Worm (Caenorhabditis elegans): ENCODE data around the gene nhr-105.

Gene nhr-105

DNA sequence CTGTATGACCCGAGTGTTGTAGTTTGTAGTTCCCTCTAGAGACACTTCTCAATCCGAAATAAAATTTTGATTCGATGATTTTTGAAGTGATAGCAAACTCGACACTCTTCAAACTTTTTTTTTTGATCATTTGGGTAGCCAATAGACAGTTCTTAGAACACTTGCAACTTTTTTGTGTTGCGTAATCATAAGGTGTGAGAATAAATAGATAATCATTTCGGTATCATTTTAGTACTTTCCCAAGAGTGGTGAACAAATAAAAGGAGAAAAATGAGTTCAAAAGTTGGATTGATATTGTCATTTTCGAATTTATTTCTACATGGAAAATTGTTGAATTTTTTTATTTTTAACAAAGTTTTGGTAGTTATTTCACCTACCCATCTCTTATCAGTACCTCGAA lies 25.1 kb upstream of the nhr-105 start:
- TF ChIP-seq pes-1 (GFP tag; IDR thresholded peaks at IDR 0.05) = no peak
- TF ChIP-seq F13C5.2 (tag; optimal IDR thresholded peaks at IDR 0.05) = no peak
- TF ChIP-seq ceh-36 (tag; optimal IDR thresholded peaks at IDR 0.05) = no peak
- no peak for TF ChIP-seq tbx-11 (GFP tag; IDR thresholded peaks at IDR 0.05)
- TF ChIP-seq tbx-37 (GFP tag; conservative IDR thresholded peaks at IDR 0.05) = no peak
- no peak for TF ChIP-seq tra-4 (tag; optimal IDR thresholded peaks at IDR 0.05)
- TF ChIP-seq ceh-13 (GFP tag; optimal IDR thresholded peaks at IDR 0.05) = no peak

ce11 chrIV:7025835-7026234 lies 24.1 kb upstream of the nhr-105 start:
- TF ChIP-seq tra-4 (tag; optimal IDR thresholded peaks at IDR 0.05) (no peak), ets-7 (tag; optimal IDR thresholded peaks at IDR 0.05) (no peak), ceh-36 (tag; optimal IDR thresholded peaks at IDR 0.05) (no peak), hnd-1 (tag; optimal IDR thresholded peaks at IDR 0.05) (no peak), ceh-13 (GFP tag; optimal IDR thresholded peaks at IDR 0.05) (no peak), pes-1 (GFP tag; IDR thresholded peaks at IDR 0.05) (no peak), tbx-11 (GFP tag; IDR thresholded peaks at IDR 0.05) (no peak), tbx-37 (GFP tag; conservative IDR thresholded peaks at IDR 0.05) (no peak), hmg-4 (GFP tag; optimal IDR thresholded peaks at IDR 0.05) (no peak), F13C5.2 (tag; optimal IDR thresholded peaks at IDR 0.05) (no peak), B0310.2 (tag; optimal IDR thresholded peaks at IDR 0.05) (no peak), sea-1 (GFP tag; conservative IDR thresholded peaks at IDR 0.05) (no peak), scrt-1 (GFP tag; IDR thresholded peaks at IDR 0.05) (no peak), ama-1 (optimal IDR thresholded peaks at IDR 0.05) (no peak), aly-1 (tag; optimal IDR thresholded peaks at IDR 0.05) (no peak), hmbx-1 (tag; optimal IDR thresholded peaks at IDR 0.05) (no peak), flt-1 (GFP tag; IDR thresholded peaks at IDR 0.05) (no peak)

DNA sequence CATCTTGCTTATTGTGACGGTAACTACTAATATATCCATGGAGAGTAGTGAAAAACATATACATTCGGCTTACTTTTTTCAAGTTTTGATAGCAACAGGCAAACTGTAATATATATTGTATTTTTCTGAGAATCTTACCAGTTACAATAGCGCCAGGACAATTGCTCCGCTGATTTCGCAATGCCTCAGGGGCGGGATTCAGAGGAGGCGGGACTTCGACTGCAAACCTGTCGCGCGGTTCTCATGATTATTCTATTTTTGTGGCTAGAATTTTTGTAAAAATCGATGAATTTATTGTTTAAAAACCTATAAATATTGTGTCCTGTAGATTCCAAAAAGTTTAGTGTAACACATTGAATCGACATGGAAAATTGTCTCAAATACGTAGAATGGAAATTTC lies 18.9 kb upstream of the nhr-105 start:
- TF ChIP-seq ceh-13 (GFP tag; optimal IDR thresholded peaks at IDR 0.05) (no peak), flt-1 (GFP tag; IDR thresholded peaks at IDR 0.05) (no peak), tbx-37 (GFP tag; conservative IDR thresholded peaks at IDR 0.05) (no peak), pes-1 (GFP tag; IDR thresholded peaks at IDR 0.05) (no peak)

ce11 chrIV:7032459-7032858 lies 17.5 kb upstream of the nhr-105 start, which contains the start of gene C06G3.8:
C06G3.8 (minus strand) TSS chrIV:7032559.
- TF ChIP-seq aly-1 (tag; optimal IDR thresholded peaks at IDR 0.05) (no peak), hmbx-1 (tag; optimal IDR thresholded peaks at IDR 0.05) (no peak), F13C5.2 (tag; optimal IDR thresholded peaks at IDR 0.05) (no peak), tbx-11 (GFP tag; IDR thresholded peaks at IDR 0.05) (no peak), tbx-37 (GFP tag; conservative IDR thresholded peaks at IDR 0.05) (no peak), ets-7 (tag; optimal IDR thresholded peaks at IDR 0.05) (no peak), ceh-13 (GFP tag; optimal IDR thresholded peaks at IDR 0.05) (no peak), scrt-1 (GFP tag; IDR thresholded peaks at IDR 0.05) (no peak), pes-1 (GFP tag; IDR thresholded peaks at IDR 0.05) (no peak), ceh-36 (tag; optimal IDR thresholded peaks at IDR 0.05) (no peak), ama-1 (optimal IDR thresholded peaks at IDR 0.05) (no peak), tra-4 (tag; optimal IDR thresholded peaks at IDR 0.05) (no peak), flt-1 (GFP tag; IDR thresholded peaks at IDR 0.05) (no peak), B0310.2 (tag; optimal IDR thresholded peaks at IDR 0.05) (no peak), hnd-1 (tag; optimal IDR thresholded peaks at IDR 0.05) (no peak), hmg-4 (GFP tag; optimal IDR thresholded peaks at IDR 0.05) (no peak), sea-1 (GFP tag; conservative IDR thresholded peaks at IDR 0.05) (no peak)

DNA sequence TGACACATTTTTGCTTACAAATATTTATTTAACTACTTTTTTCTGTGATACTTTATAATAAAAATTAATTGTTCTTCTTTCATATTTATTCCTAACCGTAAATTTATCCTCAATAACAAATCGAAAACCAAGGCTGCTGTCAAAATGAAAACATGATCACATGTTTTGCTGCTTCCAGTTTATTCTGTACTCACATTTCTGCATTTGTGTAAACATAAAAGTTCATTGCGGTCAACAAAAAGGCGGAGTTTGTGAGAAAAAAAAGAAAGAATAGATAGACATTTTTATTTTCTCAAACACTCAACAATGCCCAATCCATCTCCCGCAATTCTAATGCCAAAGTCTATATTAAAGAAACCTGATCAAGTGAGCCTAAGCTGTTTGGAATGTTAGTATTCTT lies 14.1 kb upstream of the nhr-105 start, which contains the start of gene C06G3.3:
C06G3.3 (plus strand) TSS at position 301 of the 400 bp plus-strand sequence.
- TF ChIP-seq F13C5.2 (tag; optimal IDR thresholded peaks at IDR 0.05) = no peak
- no peak for TF ChIP-seq tbx-11 (GFP tag; IDR thresholded peaks at IDR 0.05)
- TF ChIP-seq pes-1 (GFP tag; IDR thresholded peaks at IDR 0.05) = no peak
- no peak for TF ChIP-seq B0310.2 (tag; optimal IDR thresholded peaks at IDR 0.05)
- TF ChIP-seq ceh-36 (tag; optimal IDR thresholded peaks at IDR 0.05) = no peak
- no peak for TF ChIP-seq tbx-37 (GFP tag; conservative IDR thresholded peaks at IDR 0.05)
- no peak for TF ChIP-seq scrt-1 (GFP tag; IDR thresholded peaks at IDR 0.05)
- no peak for TF ChIP-seq hmg-4 (GFP tag; optimal IDR thresholded peaks at IDR 0.05)

ce11 chrIV:7036790-7037189 lies 13.2 kb upstream of the nhr-105 start, which contains the start of gene ufl-1:
ufl-1 (minus strand) TSS chrIV:7036859.
- no peak for TF ChIP-seq tbx-11 (GFP tag; IDR thresholded peaks at IDR 0.05)
- no peak for TF ChIP-seq ceh-36 (tag; optimal IDR thresholded peaks at IDR 0.05)
- TF ChIP-seq sea-1 (GFP tag; conservative IDR thresholded peaks at IDR 0.05) = no peak
- no peak for TF ChIP-seq scrt-1 (GFP tag; IDR thresholded peaks at IDR 0.05)
- no peak for TF ChIP-seq tra-4 (tag; optimal IDR thresholded peaks at IDR 0.05)
- TF ChIP-seq B0310.2 (tag; optimal IDR thresholded peaks at IDR 0.05) = no peak
- no peak for TF ChIP-seq flt-1 (GFP tag; IDR thresholded peaks at IDR 0.05)
- TF ChIP-seq tbx-37 (GFP tag; conservative IDR thresholded peaks at IDR 0.05) = no peak
- TF ChIP-seq ama-1 (optimal IDR thresholded peaks at IDR 0.05) = no peak
- TF ChIP-seq hmg-4 (GFP tag; optimal IDR thresholded peaks at IDR 0.05) = no peak
- no peak for TF ChIP-seq ceh-13 (GFP tag; optimal IDR thresholded peaks at IDR 0.05)

- TF ChIP-seq B0310.2 (tag; optimal IDR thresholded peaks at IDR 0.05) = no peak
- peak; percentile 26 for TF ChIP-seq hnd-1 (tag; optimal IDR thresholded peaks at IDR 0.05)
- TF ChIP-seq tra-4 (tag; optimal IDR thresholded peaks at IDR 0.05) = no peak
- no peak; the same call in 1 of the 2 replicates for TF ChIP-seq sea-1 (GFP tag; conservative IDR thresholded peaks at IDR 0.05)
- peak; percentile 38 for TF ChIP-seq aly-1 (tag; optimal IDR thresholded peaks at IDR 0.05)
- peak; percentile 2 for TF ChIP-seq ceh-13 (GFP tag; optimal IDR thresholded peaks at IDR 0.05)
- TF ChIP-seq pes-1 (GFP tag; IDR thresholded peaks at IDR 0.05) = peak; percentile 72
- peak; percentile 89 for TF ChIP-seq F13C5.2 (tag; optimal IDR thresholded peaks at IDR 0.05)
- TF ChIP-seq tbx-37 (GFP tag; conservative IDR thresholded peaks at IDR 0.05) = peak; percentile 56
- TF ChIP-seq tbx-11 (GFP tag; IDR thresholded peaks at IDR 0.05) = peak; percentile 50; the same call in 1 of the 2 replicates
- TF ChIP-seq hmbx-1 (tag; optimal IDR thresholded peaks at IDR 0.05) = peak; percentile 7
- TF ChIP-seq ama-1 (optimal IDR thresholded peaks at IDR 0.05) = no peak
- TF ChIP-seq ets-7 (tag; optimal IDR thresholded peaks at IDR 0.05) = peak; percentile 17
- TF ChIP-seq ceh-36 (tag; optimal IDR thresholded peaks at IDR 0.05) = peak; percentile 23
- peak; percentile 70 for TF ChIP-seq hmg-4 (GFP tag; optimal IDR thresholded peaks at IDR 0.05)
- peak; percentile 76 for TF ChIP-seq scrt-1 (GFP tag; IDR thresholded peaks at IDR 0.05)
These were observed 10.3 kb upstream of the nhr-105 start, which contains the start of the genes cogc-2 and klp-18 for ce11 chrIV:7039476-7040261. cogc-2 (minus strand) TSS chrIV:7039580. klp-18 (plus strand) TSS chrIV:7040211.

Measured in whole organism, early embryonic.